Worm (Caenorhabditis elegans): ENCODE measurements around the gene nhr-61.

The nhr-61 gene

ce11 chrII:14768804-14769203, 49.5 kb downstream of the nhr-61 start:
- peak; percentile 78 for TF ChIP-seq ceh-28 (tag; optimal IDR thresholded peaks at IDR 0.05)
- TF ChIP-seq fos-1 (tag; optimal IDR thresholded peaks at IDR 0.05), result no peak
